Worm (Caenorhabditis elegans) whole organism, L1 larva: ENCODE measurements around the gene mom-1.

Experiments used
- C04F5.9 ChIP-seq: sonication (generic microtip); optimal IDR thresholded peaks from 2 replicates; lab custom pipeline; 2016; ENCODE audit warnings: missing genetic modification characterization, missing compliant biosample characterization
- blmp-1 ChIP-seq: fragments of 150-350 bp; optimal IDR thresholded peaks from 2 replicates; lab custom pipeline; 2014; ENCODE audit warnings: missing biosample characterization, missing genetic modification characterization
- ceh-63 ChIP-seq: fragments of 200-800 bp; sonication (Bioruptor generic); optimal IDR thresholded peaks from 2 replicates; lab custom pipeline; 2018; ENCODE audit warnings: mild to moderate bottlenecking, missing genetic modification characterization, missing compliant biosample characterization
- ceh-82 ChIP-seq, 3 experiments: fragments of 150-350 bp in 1 of 3; sonication (generic microtip) in 2 of 3; optimal IDR thresholded peaks; 2 replicates each; lab custom pipeline; 2014 to 2017; ENCODE audit warnings: missing biosample characterization in 3 of 3, missing genetic modification characterization in 3 of 3
- ceh-90 ChIP-seq: sonication (generic microtip); optimal IDR thresholded peaks from 2 replicates; lab custom pipeline; 2016; ENCODE audit warnings: missing genetic modification characterization, missing compliant biosample characterization
- ces-1 ChIP-seq: fragments of 150-350 bp; optimal IDR thresholded peaks from 2 replicates; lab custom pipeline; 2014; ENCODE audit warnings: missing biosample characterization, missing genetic modification reagents, missing genetic modification characterization
- dpl-1 ChIP-seq, 3 experiments: fragments of 150-350 bp in 2 of 3; sonication (generic microtip) in 1 of 3; optimal IDR thresholded peaks; 2 replicates each; lab custom pipeline; 2014 to 2017; ENCODE audit warnings: missing biosample characterization in 3 of 3, missing genetic modification characterization in 3 of 3, missing genetic modification reagents in 3 of 3
- efl-1 ChIP-seq, 4 experiments: fragments of 150-350 bp; optimal IDR thresholded peaks in 3 of 4; peaks in 1 of 4; 1 replicate in 1 of 4; 2 replicates in 3 of 4; lab custom pipeline; 2014; ENCODE audit warnings: missing biosample characterization in 2 of 4, missing genetic modification characterization in 2 of 4, missing genetic modification reagents in 2 of 4
- efl-3 ChIP-seq: fragments of 200-800 bp; sonication (Bioruptor generic); optimal IDR thresholded peaks from 2 replicates; lab custom pipeline; 2018; ENCODE audit warnings: mild to moderate bottlenecking, missing genetic modification characterization, missing compliant biosample characterization
- egl-27 ChIP-seq, 2 experiments: fragments of 150-350 bp in 1 of 2; sonication (generic microtip); optimal IDR thresholded peaks; 3 replicates each; lab custom pipeline; 2017 to 2018; ENCODE audit warnings: missing biosample characterization in 2 of 2, missing genetic modification characterization in 2 of 2, missing genetic modification reagents in 2 of 2
- elt-2 ChIP-seq: sonication (generic microtip); optimal IDR thresholded peaks from 2 replicates; lab custom pipeline; 2016; ENCODE audit warnings: missing genetic modification characterization, mild to moderate bottlenecking, inconsistent platforms, missing compliant biosample characterization, missing genetic modification reagents
- elt-3 ChIP-seq, 6 experiments: fragments of 150-350 bp in 1 of 6; sonication (generic microtip); optimal IDR thresholded peaks; 2 replicates each; lab custom pipeline; 2017 to 2018; ENCODE audit warnings: missing biosample characterization in 6 of 6, missing genetic modification characterization in 6 of 6, inconsistent platforms in 1 of 6
- ets-5 ChIP-seq: fragments of 200-800 bp; sonication (Bioruptor generic); IDR thresholded peaks from 2 replicates; pipeline ENCODE4 v1.3.6; 2022; ENCODE audit warnings: missing genetic modification characterization, missing compliant biosample characterization
- fkh-10 ChIP-seq: sonication (generic microtip); optimal IDR thresholded peaks from 2 replicates; lab custom pipeline; 2017; ENCODE audit warnings: missing biosample characterization, missing genetic modification reagents, missing genetic modification characterization
- fkh-4 ChIP-seq: sonication (generic microtip); optimal IDR thresholded peaks from 2 replicates; lab custom pipeline; 2016; ENCODE audit warnings: missing compliant biosample characterization, missing genetic modification characterization, borderline replicate concordance
- fkh-8 ChIP-seq: sonication (generic microtip); optimal IDR thresholded peaks from 2 replicates; lab custom pipeline; 2016; ENCODE audit warnings: mild to moderate bottlenecking, missing genetic modification characterization, missing compliant biosample characterization
- fos-1 ChIP-seq: fragments of 150-350 bp; optimal IDR thresholded peaks from 2 replicates; lab custom pipeline; 2014; ENCODE audit warnings: missing biosample characterization, missing genetic modification characterization
- irx-1 ChIP-seq: sonication (generic microtip); optimal IDR thresholded peaks from 2 replicates; lab custom pipeline; 2016; ENCODE audit warnings: missing genetic modification characterization, missing compliant biosample characterization
- isw-1 ChIP-seq: fragments of 200-800 bp; sonication (Bioruptor generic); IDR thresholded peaks from 2 replicates; pipeline ENCODE4 v1.3.6; 2022; ENCODE audit warnings: missing genetic modification characterization, missing compliant biosample characterization
- jun-1 ChIP-seq: fragments of 150-350 bp; optimal IDR thresholded peaks from 2 replicates; lab custom pipeline; 2014; ENCODE audit warnings: missing biosample characterization, missing genetic modification reagents, missing genetic modification characterization
- lin-14 ChIP-seq: fragments of 200-800 bp; sonication (Bioruptor generic); optimal IDR thresholded peaks from 2 replicates; lab custom pipeline; 2018; ENCODE audit warnings: mild to moderate bottlenecking, missing genetic modification characterization, moderate library complexity, missing compliant biosample characterization
- lin-39 ChIP-seq: fragments of 150-350 bp; optimal IDR thresholded peaks from 2 replicates; lab custom pipeline; 2014; ENCODE audit warnings: missing biosample characterization, missing genetic modification reagents, missing genetic modification characterization
- mdl-1 ChIP-seq, 2 experiments: fragments of 150-350 bp; optimal IDR thresholded peaks; 2 replicates each; lab custom pipeline; 2014 to 2017; ENCODE audit warnings: missing biosample characterization in 2 of 2, missing genetic modification characterization in 2 of 2, inconsistent platforms in 1 of 2
- mep-1 ChIP-seq: fragments of 150-350 bp; optimal IDR thresholded peaks from 2 replicates; lab custom pipeline; 2014; ENCODE audit warnings: missing biosample characterization, missing genetic modification characterization
- nhr-19 ChIP-seq: fragments of 200-800 bp; sonication (Bioruptor generic); conservative IDR thresholded peaks from 2 replicates; pipeline ENCODE4 v1.3.6; 2022; ENCODE audit warnings: missing genetic modification characterization, missing compliant biosample characterization
- nhr-20 ChIP-seq: sonication (generic microtip); optimal IDR thresholded peaks from 2 replicates; lab custom pipeline; 2016; ENCODE audit warnings: mild to moderate bottlenecking, missing genetic modification characterization, missing compliant biosample characterization
- nhr-28 ChIP-seq: fragments of 150-350 bp; optimal IDR thresholded peaks from 2 replicates; lab custom pipeline; 2014; ENCODE audit warnings: missing biosample characterization, missing genetic modification characterization
- nhr-47 ChIP-seq: sonication (generic microtip); optimal IDR thresholded peaks from 2 replicates; lab custom pipeline; 2016; ENCODE audit warnings: mild to moderate bottlenecking, missing genetic modification characterization, moderate library complexity, missing compliant biosample characterization
- nhr-71 ChIP-seq: sonication (generic microtip); optimal IDR thresholded peaks from 2 replicates; lab custom pipeline; 2016; ENCODE audit warnings: mild to moderate bottlenecking, missing genetic modification characterization, moderate library complexity, missing compliant biosample characterization
- nhr-76 ChIP-seq: sonication (generic microtip); optimal IDR thresholded peaks from 2 replicates; lab custom pipeline; 2017; ENCODE audit warnings: missing biosample characterization, missing genetic modification characterization
- nhr-77 ChIP-seq: fragments of 150-350 bp; optimal IDR thresholded peaks from 2 replicates; lab custom pipeline; 2014; ENCODE audit warnings: missing biosample characterization, missing genetic modification characterization
- nhr-85 ChIP-seq: sonication (generic microtip); peaks from one replicate; lab custom pipeline; 2016; ENCODE audit warnings: missing genetic modification characterization, inconsistent platforms, missing compliant biosample characterization
- pag-3 ChIP-seq: sonication (generic microtip); optimal IDR thresholded peaks from 2 replicates; lab custom pipeline; 2017; ENCODE audit warnings: missing genetic modification characterization, mild to moderate bottlenecking, missing compliant biosample characterization, antibody characterized with exemption, borderline replicate concordance; ENCODE audit not compliant: insufficient read depth
- pax-3 ChIP-seq: fragments of 200-800 bp; sonication (Bioruptor generic); optimal IDR thresholded peaks from 2 replicates; lab custom pipeline; 2018; ENCODE audit warnings: mild to moderate bottlenecking, missing genetic modification characterization, moderate library complexity, missing compliant biosample characterization
- rnt-1 ChIP-seq: sonication (generic microtip); optimal IDR thresholded peaks from 2 replicates; lab custom pipeline; 2016; ENCODE audit warnings: mild to moderate bottlenecking, missing genetic modification characterization, moderate library complexity, missing compliant biosample characterization
- skn-1 ChIP-seq: fragments of 150-350 bp; optimal IDR thresholded peaks from 2 replicates; lab custom pipeline; 2014; ENCODE audit warnings: missing biosample characterization, missing genetic modification characterization
- snu-23 ChIP-seq: sonication (generic microtip); optimal IDR thresholded peaks from 2 replicates; lab custom pipeline; 2016; ENCODE audit warnings: missing genetic modification characterization, missing compliant biosample characterization
- sox-4 ChIP-seq: sonication (generic microtip); optimal IDR thresholded peaks from 2 replicates; lab custom pipeline; 2016; ENCODE audit warnings: missing genetic modification characterization, missing compliant biosample characterization
- sptf-1 ChIP-seq: fragments of 150-350 bp; optimal IDR thresholded peaks from 2 replicates; lab custom pipeline; 2014; ENCODE audit warnings: missing biosample characterization, missing genetic modification characterization
- swsn-7 ChIP-seq: sonication (generic microtip); optimal IDR thresholded peaks from 2 replicates; lab custom pipeline; 2016; ENCODE audit warnings: missing genetic modification characterization, missing compliant biosample characterization
- tbx-2 ChIP-seq: sonication (generic microtip); optimal IDR thresholded peaks from 2 replicates; lab custom pipeline; 2016; ENCODE audit warnings: missing genetic modification characterization, missing compliant biosample characterization
- tlp-1 ChIP-seq: fragments of 150-350 bp; optimal IDR thresholded peaks from 2 replicates; lab custom pipeline; 2014; ENCODE audit warnings: missing biosample characterization, missing genetic modification characterization
- unc-86 ChIP-seq: sonication (generic microtip); optimal IDR thresholded peaks from 2 replicates; lab custom pipeline; 2016; ENCODE audit warnings: missing genetic modification characterization, missing compliant biosample characterization
- vab-15 ChIP-seq: sonication (generic microtip); optimal IDR thresholded peaks from 2 replicates; lab custom pipeline; 2017; ENCODE audit warnings: missing genotype, mild to moderate bottlenecking, missing genetic modification characterization, missing compliant biosample characterization
- xbp-1 ChIP-seq: sonication (generic microtip); optimal IDR thresholded peaks from 2 replicates; lab custom pipeline; 2016; ENCODE audit warnings: missing genetic modification characterization, missing compliant biosample characterization
- zip-4 ChIP-seq: fragments of 200-800 bp; sonication (Bioruptor generic); optimal IDR thresholded peaks from 2 replicates; lab custom pipeline; 2018; ENCODE audit warnings: mild to moderate bottlenecking, missing genetic modification characterization, moderate library complexity, missing compliant biosample characterization

The mom-1 gene

DNA sequence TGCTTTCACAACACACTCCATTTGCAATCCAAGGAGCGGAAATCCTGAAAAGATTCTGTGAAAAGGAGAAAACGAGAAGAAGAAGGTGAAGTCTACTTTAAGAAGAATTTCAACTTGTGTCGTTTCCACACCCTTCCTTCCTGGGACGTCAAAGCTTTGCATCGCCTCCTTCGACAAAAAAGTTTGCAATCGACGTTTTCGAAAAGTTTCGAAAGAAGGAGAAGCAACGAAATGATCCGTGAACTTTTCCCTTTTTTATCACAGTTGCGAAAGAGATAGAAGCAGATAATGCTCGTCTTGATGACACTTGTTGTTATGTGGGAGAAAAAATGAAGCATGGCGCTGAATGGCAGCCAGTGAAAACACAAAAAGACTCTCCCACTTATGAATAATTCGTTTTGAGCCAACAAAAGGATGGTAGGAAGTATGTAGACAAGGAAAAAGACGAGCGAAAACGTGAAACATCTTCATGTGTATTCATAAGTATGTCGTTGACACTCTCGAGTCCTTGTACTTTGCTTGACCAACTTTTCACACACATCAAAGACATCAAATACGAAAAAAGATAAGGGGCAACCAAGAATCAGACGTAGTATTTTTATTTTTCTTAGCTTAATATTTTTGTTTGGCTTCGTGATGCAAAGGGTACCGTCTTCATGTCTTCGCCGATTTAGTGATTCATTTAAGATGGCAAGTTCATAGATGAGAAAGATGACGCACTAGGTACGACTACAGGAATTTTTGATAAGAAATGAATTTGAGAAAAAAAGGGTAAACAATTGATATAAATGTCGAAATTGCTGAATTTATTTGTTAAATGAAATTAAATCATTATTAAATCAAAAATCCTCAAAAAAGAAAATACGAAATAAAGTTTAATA lies 43.9 kb upstream of the mom-1 start:
- peak; percentile 17 for TF ChIP-seq mep-1
- TF ChIP-seq nhr-85 (tag; lab: Kevin White, UChicago), result peak; percentile 37
- TF ChIP-seq elt-2 (tag; lab: Kevin White, UChicago), result peak; percentile 37
- peak; percentile 66 for TF ChIP-seq fkh-10 (GFP tag; lab: Kevin White, UChicago)
- TF ChIP-seq nhr-71 (tag; lab: Kevin White, UChicago), result peak; percentile 38
- TF ChIP-seq unc-86, result peak; percentile 61
- peak; percentile 77 for TF ChIP-seq lin-14 (GFP tag; lab: Kevin White, UChicago)
- TF ChIP-seq fkh-8 (tag; lab: Kevin White, UChicago), result peak; percentile 36
- TF ChIP-seq xbp-1 (tag; lab: Kevin White, UChicago), result peak; percentile 0
- TF ChIP-seq isw-1 (GFP tag; lab: Robert Waterston, UW), result peak; percentile 14; the same call in 1 of the 2 replicates
- no peak for TF ChIP-seq efl-3 (GFP tag; lab: Kevin White, UChicago)
- peak; percentile 28 for TF ChIP-seq pag-3 (tag; lab: Kevin White, UChicago)
- TF ChIP-seq egl-27 (tag; optimal IDR thresholded peaks at IDR 0.05; lab: Kevin White, UChicago), result no peak
- no peak for TF ChIP-seq irx-1 (tag; lab: Kevin White, UChicago)
- peak; percentile 55 for TF ChIP-seq rnt-1 (tag; lab: Kevin White, UChicago)
- no peak for TF ChIP-seq mdl-1 (tag; optimal IDR thresholded peaks at IDR 0.05; lab: Kevin White, UChicago)
- TF ChIP-seq blmp-1 (tag; lab: Kevin White, UChicago), result peak; percentile 9
- no peak for TF ChIP-seq efl-1 (optimal IDR thresholded peaks at IDR 0.05; lab: Kevin White, UChicago)
- TF ChIP-seq efl-1 (GFP tag; optimal IDR thresholded peaks at IDR 0.05 in 1 of 2; lab: Kevin White, UChicago), result peak in 1 of 2 experiments; percentile 43
- TF ChIP-seq nhr-20 (tag; lab: Kevin White, UChicago), result peak; percentile 3

DNA sequence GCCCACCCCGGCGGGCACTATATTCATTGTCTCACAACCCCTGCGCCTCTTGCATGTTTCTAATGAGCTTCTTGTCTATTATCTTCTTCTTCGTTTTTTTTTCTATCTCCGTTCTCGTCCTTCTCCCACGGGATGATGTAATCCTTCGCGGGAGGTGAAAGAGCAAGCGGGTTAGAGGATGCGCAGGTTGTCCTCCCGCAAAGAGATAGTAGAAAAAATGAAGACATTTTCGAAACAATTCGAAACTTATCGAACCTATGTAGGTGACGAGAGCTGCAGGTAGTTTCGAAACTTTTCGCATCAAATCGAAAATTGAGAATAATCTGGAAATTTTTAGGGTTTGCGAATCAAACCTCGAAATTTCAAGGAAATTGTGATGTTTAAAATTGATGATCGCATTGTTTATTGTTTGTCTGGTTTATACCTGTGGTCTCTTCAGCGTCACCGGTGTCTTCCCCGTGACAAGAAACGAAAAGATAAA lies 42.6 kb upstream of the mom-1 start:
- TF ChIP-seq ceh-90 (tag; lab: Kevin White, UChicago), result no peak
- no peak for TF ChIP-seq vab-15 (tag; lab: Kevin White, UChicago)
- TF ChIP-seq zip-4 (GFP tag; lab: Kevin White, UChicago), result peak; percentile 18
- peak; percentile 47 to 54 (median 49) for TF ChIP-seq ceh-82 (tag; optimal IDR thresholded peaks at IDR 0.05; lab: Kevin White, UChicago)
- no peak for TF ChIP-seq nhr-28 (tag; lab: Kevin White, UChicago)
- TF ChIP-seq fkh-4 (tag; lab: Kevin White, UChicago), result no peak
- TF ChIP-seq tbx-2 (tag; lab: Kevin White, UChicago), result peak; percentile 68
- peak in 4 of 6 experiments; percentile 62 to 92 (median 76) for TF ChIP-seq elt-3 (tag; optimal IDR thresholded peaks at IDR 0.05; lab: Kevin White, UChicago)
- TF ChIP-seq C04F5.9 (tag; lab: Kevin White, UChicago), result no peak
- TF ChIP-seq sox-4, result no peak
- TF ChIP-seq ces-1 (GFP tag; lab: Kevin White, UChicago), result no peak
- TF ChIP-seq snu-23 (GFP tag; lab: Kevin White, UChicago), result peak; percentile 77
- no peak for TF ChIP-seq sptf-1 (tag; lab: Kevin White, UChicago)
- TF ChIP-seq nhr-76 (tag; lab: Kevin White, UChicago), result no peak
- TF ChIP-seq ceh-63, result no peak
- peak; percentile 52 for TF ChIP-seq nhr-47 (tag; lab: Kevin White, UChicago)
- peak; percentile 89 for TF ChIP-seq nhr-71 (tag; lab: Kevin White, UChicago)
- peak; percentile 92 for TF ChIP-seq lin-14 (GFP tag; lab: Kevin White, UChicago)
- peak; percentile 47 for TF ChIP-seq jun-1 (tag; lab: Kevin White, UChicago)
- peak; percentile 72 for TF ChIP-seq blmp-1 (tag; lab: Kevin White, UChicago)
- peak; percentile 84 for TF ChIP-seq nhr-20 (tag; lab: Kevin White, UChicago)
- peak; percentile 9 to 18 for TF ChIP-seq efl-1 (optimal IDR thresholded peaks at IDR 0.05; lab: Kevin White, UChicago)
- peak; percentile 5 to 93 for TF ChIP-seq efl-1 (GFP tag; optimal IDR thresholded peaks at IDR 0.05 in 1 of 2; lab: Kevin White, UChicago)
- peak; percentile 33 for TF ChIP-seq skn-1 (tag; lab: Kevin White, UChicago)
- peak; percentile 33 for TF ChIP-seq pag-3 (tag; lab: Kevin White, UChicago)
- TF ChIP-seq dpl-1 (GFP tag; optimal IDR thresholded peaks at IDR 0.05; lab: Kevin White, UChicago), result peak in 1 of 3 experiments; percentile 60
- TF ChIP-seq irx-1 (tag; lab: Kevin White, UChicago), result no peak
- TF ChIP-seq nhr-77, result peak; percentile 83
- TF ChIP-seq nhr-19 (GFP tag; lab: Robert Waterston, UW), result peak; percentile 51
- TF ChIP-seq swsn-7 (tag; lab: Kevin White, UChicago), result peak; percentile 56
- TF ChIP-seq lin-39 (tag; lab: Kevin White, UChicago), result no peak
- no peak for TF ChIP-seq fos-1 (tag; lab: Kevin White, UChicago)
- no peak for TF ChIP-seq tlp-1
- TF ChIP-seq xbp-1 (tag; lab: Kevin White, UChicago), result peak; percentile 54
- no peak for TF ChIP-seq pax-3
- TF ChIP-seq ets-5 (GFP tag; lab: Robert Waterston, UW), result no peak
- peak; percentile 97 for TF ChIP-seq nhr-85 (tag; lab: Kevin White, UChicago)
